Fruit fly (Drosophila melanogaster) whole organism, prepupa: ENCODE measurements around the gene CG13131.

Experiments
- Blimp-1 ChIP-seq: fragments of 200-800 bp; sonication (Bioruptor generic); optimal IDR thresholded peaks from 3 replicates; lab custom pipeline; 2017; ENCODE audit warnings: missing biosample characterization, missing genetic modification characterization, mild to moderate bottlenecking, moderate library complexity, missing genetic modification reagents
- CG10631 ChIP-seq: fragments of 200-800 bp; sonication (Bioruptor generic); optimal IDR thresholded peaks from 2 replicates; lab custom pipeline; 2016; ENCODE audit warnings: missing biosample characterization, missing genetic modification characterization
- CG10669 ChIP-seq: fragments of 200-800 bp; sonication (Bioruptor generic); optimal IDR thresholded peaks from 3 replicates; lab custom pipeline; 2018; ENCODE audit warnings: missing biosample characterization, mild to moderate bottlenecking, missing genetic modification characterization, moderate library complexity
- CG11294 ChIP-seq: fragments of 200-800 bp; sonication (Bioruptor generic); IDR thresholded peaks from 2 replicates; pipeline ENCODE4 v1.3.6; 2022; ENCODE audit warnings: missing biosample characterization, missing genetic modification characterization
- CG11762 ChIP-seq: fragments of 200-800 bp; sonication (Bioruptor generic); optimal IDR thresholded peaks from 3 replicates; lab custom pipeline; 2016; ENCODE audit warnings: missing biosample characterization, missing genetic modification characterization; ENCODE audit not compliant: insufficient read depth
- CG15336 ChIP-seq: fragments of 200-800 bp; sonication (Bioruptor generic); IDR thresholded peaks from 2 replicates; pipeline ENCODE4 v1.3.6; 2022; ENCODE audit warnings: missing biosample characterization, missing genetic modification characterization
- CG1621 ChIP-seq: fragments of 200-800 bp; sonication (Bioruptor generic); optimal IDR thresholded peaks from 3 replicates; lab custom pipeline; 2018; ENCODE audit warnings: missing biosample characterization, mild to moderate bottlenecking, missing genetic modification characterization
- CG16779 ChIP-seq: fragments of 200-800 bp; sonication (Bioruptor generic); optimal IDR thresholded peaks from 3 replicates; lab custom pipeline; 2017; ENCODE audit warnings: missing biosample characterization, mild to moderate bottlenecking, missing genetic modification characterization
- CG3032 ChIP-seq: fragments of 200-800 bp; optimal IDR thresholded peaks from 2 replicates; lab custom pipeline; 2019; ENCODE audit warnings: missing biosample characterization, mild to moderate bottlenecking, missing genetic modification characterization, moderate library complexity
- CG31627 ChIP-seq: fragments of 200-800 bp; sonication (Bioruptor generic); optimal IDR thresholded peaks from 3 replicates; lab custom pipeline; 2016; ENCODE audit warnings: missing biosample characterization, missing genetic modification characterization
- CG32006 ChIP-seq: fragments of 200-800 bp; sonication (Bioruptor generic); optimal IDR thresholded peaks from 3 replicates; lab custom pipeline; 2017; ENCODE audit warnings: missing biosample characterization, mild to moderate bottlenecking, missing genetic modification characterization
- CG34406 ChIP-seq: fragments of 200-800 bp; sonication (Bioruptor generic); optimal IDR thresholded peaks from 3 replicates; lab custom pipeline; 2016; ENCODE audit warnings: missing biosample characterization, missing genetic modification characterization
- CG3919 ChIP-seq: fragments of 200-800 bp; sonication (Bioruptor generic); optimal IDR thresholded peaks from 3 replicates; lab custom pipeline; 2016; ENCODE audit warnings: missing biosample characterization, missing genetic modification characterization
- CG4318 ChIP-seq: fragments of 200-800 bp; sonication (Bioruptor generic); optimal IDR thresholded peaks from 3 replicates; lab custom pipeline; 2017; ENCODE audit warnings: missing biosample characterization, mild to moderate bottlenecking, missing genetic modification characterization
- CG6163 ChIP-seq: fragments of 200-800 bp; sonication (Bioruptor generic); IDR thresholded peaks from 3 replicates; pipeline ENCODE4 v1.3.6; 2022; ENCODE audit warnings: missing biosample characterization, missing genetic modification characterization
- CG6792 ChIP-seq: fragments of 200-800 bp; sonication (Bioruptor generic); optimal IDR thresholded peaks from 3 replicates; lab custom pipeline; 2016; ENCODE audit warnings: missing biosample characterization, missing genetic modification characterization
- CG6808 ChIP-seq: fragments of 200-800 bp; sonication (Bioruptor generic); optimal IDR thresholded peaks from 3 replicates; lab custom pipeline; 2017; ENCODE audit warnings: missing biosample characterization, missing genetic modification characterization, mild to moderate bottlenecking, moderate library complexity, missing genetic modification reagents
- CG6854 ChIP-seq: fragments of 200-800 bp; sonication (Bioruptor generic); optimal IDR thresholded peaks from 2 replicates; lab custom pipeline; 2017; ENCODE audit warnings: missing biosample characterization, mild to moderate bottlenecking, missing genetic modification characterization
- CG8319 ChIP-seq: fragments of 200-800 bp; sonication (Bioruptor generic); optimal IDR thresholded peaks from 3 replicates; lab custom pipeline; 2016; ENCODE audit warnings: missing biosample characterization, missing genetic modification characterization
- CG8632 ChIP-seq: fragments of 200-800 bp; sonication (Bioruptor generic); optimal IDR thresholded peaks from 3 replicates; lab custom pipeline; 2016; ENCODE audit warnings: missing biosample characterization, missing genetic modification characterization
- Eip75B ChIP-seq: fragments of 200-800 bp; sonication (Bioruptor generic); optimal IDR thresholded peaks from 3 replicates; lab custom pipeline; 2016; ENCODE audit warnings: missing biosample characterization, missing genetic modification characterization
- Eip78C ChIP-seq: fragments of 200-800 bp; sonication (Bioruptor generic); peaks from one replicate; lab custom pipeline; 2016; ENCODE audit warnings: missing biosample characterization, missing genetic modification characterization
- Eip93F ChIP-seq: fragments of 200-800 bp; sonication (Bioruptor generic); optimal IDR thresholded peaks from 2 replicates; lab custom pipeline; 2016; ENCODE audit warnings: missing biosample characterization, mild to moderate bottlenecking, missing genetic modification characterization
- Ets21C ChIP-seq: fragments of 200-800 bp; sonication (Bioruptor generic); optimal IDR thresholded peaks from 3 replicates; lab custom pipeline; 2016; ENCODE audit warnings: missing biosample characterization, missing genetic modification characterization
- Gug ChIP-seq: fragments of 200-800 bp; sonication (Bioruptor generic); IDR thresholded peaks from 2 replicates; pipeline ENCODE4 v1.3.6; 2022; ENCODE audit warnings: missing biosample characterization, missing genetic modification characterization
- Lpt ChIP-seq: fragments of 200-800 bp; sonication (Bioruptor generic); optimal IDR thresholded peaks from 3 replicates; lab custom pipeline; 2016; ENCODE audit warnings: missing biosample characterization, missing genetic modification characterization
- Met ChIP-seq: fragments of 200-800 bp; sonication (Bioruptor generic); optimal IDR thresholded peaks from 3 replicates; lab custom pipeline; 2016; ENCODE audit warnings: missing biosample characterization, missing genetic modification characterization
- OdsH ChIP-seq: fragments of 200-800 bp; sonication (Bioruptor generic); optimal IDR thresholded peaks from 3 replicates; lab custom pipeline; 2016; ENCODE audit warnings: missing biosample characterization, missing genetic modification characterization
- Smox ChIP-seq: fragments of 200-800 bp; sonication (Bioruptor generic); optimal IDR thresholded peaks from 3 replicates; lab custom pipeline; 2016; ENCODE audit warnings: missing biosample characterization, missing genetic modification characterization
- Sox14 ChIP-seq: fragments of 200-800 bp; sonication (Bioruptor generic); optimal IDR thresholded peaks from 3 replicates; lab custom pipeline; 2016; ENCODE audit warnings: missing biosample characterization, missing genetic modification characterization
- Sox15 ChIP-seq: fragments of 200-800 bp; sonication (Bioruptor generic); optimal IDR thresholded peaks from 3 replicates; lab custom pipeline; 2016; ENCODE audit warnings: missing biosample characterization, missing genetic modification characterization
- achi ChIP-seq: fragments of 200-800 bp; sonication (Bioruptor generic); optimal IDR thresholded peaks from 3 replicates; lab custom pipeline; 2016; ENCODE audit warnings: missing biosample characterization, missing genetic modification characterization
- acj6 ChIP-seq: fragments of 200-800 bp; sonication (Bioruptor generic); optimal IDR thresholded peaks from 3 replicates; lab custom pipeline; 2016; ENCODE audit warnings: missing biosample characterization, missing genetic modification characterization
- cyc ChIP-seq: fragments of 200-800 bp; sonication (Bioruptor generic); optimal IDR thresholded peaks from 3 replicates; lab custom pipeline; 2016; ENCODE audit warnings: missing biosample characterization, missing genetic modification characterization
- dac ChIP-seq: fragments of 200-800 bp; sonication (Bioruptor generic); optimal IDR thresholded peaks from 2 replicates; lab custom pipeline; 2017; ENCODE audit warnings: missing biosample characterization, mild to moderate bottlenecking, missing genetic modification characterization
- dsx ChIP-seq: fragments of 200-800 bp; optimal IDR thresholded peaks from 3 replicates; lab custom pipeline; 2019; ENCODE audit warnings: missing biosample characterization, mild to moderate bottlenecking, missing genetic modification characterization, moderate library complexity; ENCODE audit not compliant: poor library complexity, severe bottlenecking
- eg ChIP-seq: fragments of 200-800 bp; sonication (Bioruptor generic); IDR thresholded peaks from 3 replicates; pipeline ENCODE4 v1.3.6; 2022; ENCODE audit warnings: missing biosample characterization, missing genetic modification characterization
- esn ChIP-seq: fragments of 200-800 bp; sonication (Bioruptor generic); optimal IDR thresholded peaks from 2 replicates; lab custom pipeline; 2016; ENCODE audit warnings: missing biosample characterization, mild to moderate bottlenecking, missing genetic modification characterization, moderate library complexity
- fd85E ChIP-seq: fragments of 200-800 bp; sonication (Bioruptor generic); optimal IDR thresholded peaks from 3 replicates; lab custom pipeline; 2016; ENCODE audit warnings: missing biosample characterization, missing genetic modification characterization
- net ChIP-seq: fragments of 200-800 bp; sonication (Bioruptor generic); optimal IDR thresholded peaks from 3 replicates; lab custom pipeline; 2016; ENCODE audit warnings: missing biosample characterization, missing genetic modification characterization
- pdm3 ChIP-seq: fragments of 200-800 bp; sonication (Bioruptor generic); optimal IDR thresholded peaks from 3 replicates; lab custom pipeline; 2016; ENCODE audit warnings: missing biosample characterization, missing genetic modification characterization
- ss ChIP-seq, 2 experiments: fragments of 200-800 bp; sonication (Bioruptor generic); optimal IDR thresholded peaks; 2 replicates in 1 of 2; 3 replicates in 1 of 2; lab custom pipeline; 2017 to 2018; ENCODE audit warnings: mild to moderate bottlenecking in 2 of 2, missing biosample characterization in 2 of 2, missing genetic modification characterization in 2 of 2, moderate library complexity in 1 of 2
- svp ChIP-seq: fragments of 200-800 bp; sonication (Bioruptor generic); peaks from one replicate; lab custom pipeline; 2016; ENCODE audit warnings: missing biosample characterization, missing genetic modification characterization
- topi ChIP-seq: fragments of 200-800 bp; sonication (Bioruptor generic); optimal IDR thresholded peaks from 3 replicates; lab custom pipeline; 2016; ENCODE audit warnings: missing biosample characterization, missing genetic modification characterization
- vri ChIP-seq: fragments of 200-800 bp; sonication (Bioruptor generic); optimal IDR thresholded peaks from 3 replicates; lab custom pipeline; 2016; ENCODE audit warnings: missing biosample characterization, mild to moderate bottlenecking, missing genetic modification characterization

The CG13131 gene

DNA sequence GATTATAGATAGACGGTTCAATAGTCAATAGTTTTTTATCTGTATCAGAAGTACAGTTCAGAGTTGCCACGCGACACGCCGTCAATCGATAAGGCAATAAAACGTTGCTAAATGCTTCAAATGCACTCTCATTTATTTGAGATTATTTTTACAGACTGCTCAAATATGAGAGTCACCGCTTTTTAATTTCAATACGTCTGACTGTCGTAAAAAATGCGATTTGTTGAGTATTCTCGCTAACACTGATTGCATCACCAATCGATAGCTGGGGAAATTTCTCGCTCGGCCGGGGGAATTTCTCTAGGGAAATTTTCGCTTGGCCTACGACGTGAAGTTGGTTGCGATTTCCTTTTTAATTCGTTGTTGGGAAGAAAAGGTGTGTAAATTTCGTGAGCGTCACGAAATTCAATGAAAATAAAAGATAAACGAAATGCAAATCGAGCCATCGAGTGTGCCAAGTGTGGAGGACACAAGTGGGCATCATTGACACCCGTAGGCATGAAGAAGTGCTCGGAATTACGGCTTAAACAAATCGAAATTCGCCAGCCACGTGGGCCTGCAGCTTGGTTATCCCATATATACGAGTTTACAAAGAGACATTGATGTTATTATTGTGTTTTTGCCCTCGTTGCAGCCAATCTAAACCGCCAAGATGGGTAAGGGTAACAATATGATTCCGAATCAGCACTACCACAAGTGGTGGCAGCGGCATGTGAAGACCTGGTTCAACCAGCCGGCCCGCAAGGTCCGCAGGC lies 50.1 kb downstream of the CG13131 start, which contains the start of the genes Dref and RpL13 (continued):
- TF ChIP-seq Sox14 (GFP tag; lab: Kevin White, UChicago), result peak; percentile 78
- peak; percentile 82 for TF ChIP-seq fd85E
- no peak for TF ChIP-seq CG32006 (GFP tag; lab: Kevin White, UChicago)
- peak; percentile 75 for TF ChIP-seq cyc
- TF ChIP-seq CG10669 (GFP tag; lab: Kevin White, UChicago), result peak; percentile 78
- peak; percentile 78 for TF ChIP-seq OdsH (GFP tag; lab: Kevin White, UChicago)
- peak; percentile 92 for TF ChIP-seq vri
- TF ChIP-seq achi (GFP tag; lab: Kevin White, UChicago), result peak; percentile 82
- TF ChIP-seq CG6163 (GFP tag; lab: Robert Waterston, UW), result peak; percentile 89
- TF ChIP-seq Ets21C (GFP tag; lab: Kevin White, UChicago), result peak; percentile 53
- TF ChIP-seq, all 60 proteins: peak for 48

DNA sequence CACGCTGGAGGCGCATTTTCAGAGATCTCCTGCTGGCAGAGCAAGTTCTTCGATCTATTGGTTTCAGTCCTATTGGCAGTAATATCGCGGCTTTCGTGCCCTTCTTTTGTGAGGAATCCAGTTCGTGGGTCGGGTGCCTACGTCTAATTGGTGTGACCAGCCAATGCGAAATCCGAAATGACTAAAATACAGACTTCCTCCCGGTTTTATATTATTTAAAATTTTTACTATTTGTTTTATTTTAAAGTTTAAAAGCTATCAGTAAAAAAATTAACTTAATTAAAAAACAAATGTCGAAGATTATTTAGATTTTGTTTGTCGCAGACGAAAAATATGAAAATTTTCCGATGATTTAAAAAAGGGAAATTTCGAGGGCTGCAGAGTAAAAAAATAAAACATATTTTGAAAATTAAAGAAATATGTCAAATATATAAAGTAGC lies 53.6 kb downstream of the CG13131 start, which contains the start of gene CG5850:
Gene CG5850, minus strand, starts transcription at position 347 of the 440 bp plus-strand sequence.
- TF ChIP-seq Lpt (no peak), Gug (no peak), achi (GFP tag; lab: Kevin White, UChicago) (peak; percentile 13), CG6854 (GFP tag; lab: Kevin White, UChicago) (peak; percentile 50), CG8632 (GFP tag; lab: Kevin White, UChicago) (no peak), topi (GFP tag; lab: Kevin White, UChicago) (no peak), fd85E (no peak), CG11294 (GFP tag; lab: Robert Waterston, UW) (no peak), Sox15 (no peak), CG6792 (GFP tag; lab: Kevin White, UChicago) (no peak), CG32006 (GFP tag; lab: Kevin White, UChicago) (no peak), CG34406 (GFP tag; lab: Kevin White, UChicago) (no peak), Eip78C (GFP tag; lab: Kevin White, UChicago) (peak; percentile 72), dac (GFP tag; lab: Kevin White, UChicago) (no peak), CG1621 (tag; lab: Kevin White, UChicago) (no peak), esn (GFP tag; lab: Kevin White, UChicago) (peak; percentile 36), Eip75B (GFP tag; lab: Kevin White, UChicago) (no peak), CG3919 (GFP tag; lab: Kevin White, UChicago) (no peak), CG10631 (GFP tag; lab: Kevin White, UChicago) (no peak), Smox (no peak), Met (GFP tag; lab: Kevin White, UChicago) (peak; percentile 25), CG6808 (GFP tag; lab: Kevin White, UChicago) (no peak), ss (GFP tag; optimal IDR thresholded peaks at IDR 0.05; lab: Kevin White, UChicago) (no peak), CG16779 (tag; lab: Kevin White, UChicago) (no peak), CG8319 (GFP tag; lab: Kevin White, UChicago) (no peak), Eip93F (GFP tag; lab: Kevin White, UChicago) (no peak), dsx (GFP tag; lab: Kevin White, UChicago) (no peak), Sox14 (GFP tag; lab: Kevin White, UChicago) (no peak), pdm3 (GFP tag; lab: Kevin White, UChicago) (peak; percentile 9), net (no peak), Blimp-1 (GFP tag; lab: Kevin White, UChicago) (no peak), CG3032 (no peak), CG31627 (no peak), svp (GFP tag; lab: Kevin White, UChicago) (peak; percentile 69), CG11762 (GFP tag; lab: Kevin White, UChicago) (no peak), OdsH (GFP tag; lab: Kevin White, UChicago) (peak; percentile 6), CG15336 (GFP tag; lab: Robert Waterston, UW) (no peak), eg (GFP tag; lab: Robert Waterston, UW) (no peak), CG4318 (GFP tag; lab: Kevin White, UChicago) (no peak), acj6 (GFP tag; lab: Kevin White, UChicago) (no peak)
